Fruit fly (Drosophila melanogaster) whole organism, adult: ENCODE measurements around the gene Nrd1.
A peak's percentile ranks its signal among the peaks of the same experiment; 100 is the strongest.

Experiments used
- CG11617 ChIP-seq: fragments of 200-800 bp; sonication (Bioruptor generic); optimal IDR thresholded peaks from 2 replicates; lab custom pipeline; 2017; ENCODE audit warnings: mild to moderate bottlenecking, missing biosample characterization, missing genetic modification reagents, missing genetic modification characterization
- CG12768 ChIP-seq: fragments of 200-800 bp; sonication (Bioruptor generic); optimal IDR thresholded peaks from 2 replicates; lab custom pipeline; 2017; ENCODE audit warnings: missing biosample characterization, missing genetic modification characterization, mild to moderate bottlenecking, moderate library complexity, missing genetic modification reagents
- CG14711 ChIP-seq: fragments of 200-800 bp; sonication (Bioruptor generic); optimal IDR thresholded peaks from 2 replicates; lab custom pipeline; 2018; ENCODE audit warnings: missing biosample characterization, mild to moderate bottlenecking, missing genetic modification characterization, moderate library complexity
- CG1620 ChIP-seq: fragments of 200-800 bp; sonication (Bioruptor generic); optimal IDR thresholded peaks from 2 replicates; lab custom pipeline; 2016; ENCODE audit warnings: missing biosample characterization, missing genetic modification characterization
- CG33017 ChIP-seq: fragments of 200-800 bp; sonication (Bioruptor generic); optimal IDR thresholded peaks from 2 replicates; lab custom pipeline; 2018; ENCODE audit warnings: missing biosample characterization, mild to moderate bottlenecking, missing genetic modification characterization, moderate library complexity
- CG5204 ChIP-seq: fragments of 200-800 bp; sonication (Bioruptor generic); optimal IDR thresholded peaks from 2 replicates; lab custom pipeline; 2016; ENCODE audit warnings: missing biosample characterization, missing genetic modification characterization
- CG7045 ChIP-seq: fragments of 200-800 bp; sonication (Bioruptor generic); optimal IDR thresholded peaks from 2 replicates; lab custom pipeline; 2017; ENCODE audit warnings: missing biosample characterization, mild to moderate bottlenecking, missing genetic modification characterization
- CG7101 ChIP-seq: fragments of 200-800 bp; sonication (Bioruptor generic); optimal IDR thresholded peaks from 2 replicates; lab custom pipeline; 2018; ENCODE audit warnings: missing biosample characterization, mild to moderate bottlenecking, missing genetic modification characterization, moderate library complexity
- Clk ChIP-seq: fragments of 200-800 bp; sonication (Bioruptor generic); optimal IDR thresholded peaks from 2 replicates; lab custom pipeline; 2017; ENCODE audit warnings: missing biosample characterization, missing genetic modification characterization
- Crg-1 ChIP-seq: fragments of 200-800 bp; sonication (Bioruptor generic); optimal IDR thresholded peaks from 2 replicates; lab custom pipeline; 2016; ENCODE audit warnings: missing biosample characterization, missing genetic modification characterization
- Hr96 ChIP-seq: fragments of 200-800 bp; sonication (Bioruptor generic); optimal IDR thresholded peaks from 2 replicates; lab custom pipeline; 2016; ENCODE audit warnings: missing biosample characterization, missing genetic modification characterization
- Mnt ChIP-seq: fragments of 200-800 bp; sonication (Bioruptor generic); optimal IDR thresholded peaks from 2 replicates; lab custom pipeline; 2016; ENCODE audit warnings: missing biosample characterization, mild to moderate bottlenecking, missing genetic modification characterization
- bab1 ChIP-seq: fragments of 200-800 bp; sonication (Bioruptor generic); optimal IDR thresholded peaks from 3 replicates; lab custom pipeline; 2019; ENCODE audit warnings: missing biosample characterization, mild to moderate bottlenecking, missing genetic modification characterization, moderate library complexity
- cic ChIP-seq: fragments of 200-800 bp; sonication (Bioruptor generic); optimal IDR thresholded peaks from 2 replicates; lab custom pipeline; 2017; ENCODE audit warnings: missing biosample characterization, mild to moderate bottlenecking, missing genetic modification characterization, moderate library complexity
- cnc ChIP-seq, 2 experiments: fragments of >200 bp; optimal IDR thresholded peaks; 2 replicates each; lab custom pipeline; 2017
- kay ChIP-seq: fragments of 200-800 bp; sonication (Bioruptor generic); peaks from one replicate; lab custom pipeline; 2016; ENCODE audit warnings: missing biosample characterization, missing genetic modification characterization, borderline replicate concordance
- ovo ChIP-seq: fragments of 200-800 bp; sonication (Bioruptor generic); optimal IDR thresholded peaks from 2 replicates; lab custom pipeline; 2016; ENCODE audit warnings: missing biosample characterization, missing genetic modification characterization
- pad ChIP-seq: fragments of 200-800 bp; sonication (Bioruptor generic); optimal IDR thresholded peaks from 3 replicates; lab custom pipeline; 2017; ENCODE audit warnings: missing biosample characterization, missing genetic modification characterization, mild to moderate bottlenecking, moderate library complexity, missing genetic modification reagents
- tj ChIP-seq: fragments of 200-800 bp; sonication (Bioruptor generic); optimal IDR thresholded peaks from 3 replicates; lab custom pipeline; 2017; ENCODE audit warnings: missing biosample characterization, mild to moderate bottlenecking, missing genetic modification characterization, moderate library complexity
- toe ChIP-seq: fragments of 200-800 bp; sonication (Bioruptor generic); optimal IDR thresholded peaks from 2 replicates; lab custom pipeline; 2016; ENCODE audit warnings: missing biosample characterization, missing genetic modification characterization

Nrd1 gene

DNA sequence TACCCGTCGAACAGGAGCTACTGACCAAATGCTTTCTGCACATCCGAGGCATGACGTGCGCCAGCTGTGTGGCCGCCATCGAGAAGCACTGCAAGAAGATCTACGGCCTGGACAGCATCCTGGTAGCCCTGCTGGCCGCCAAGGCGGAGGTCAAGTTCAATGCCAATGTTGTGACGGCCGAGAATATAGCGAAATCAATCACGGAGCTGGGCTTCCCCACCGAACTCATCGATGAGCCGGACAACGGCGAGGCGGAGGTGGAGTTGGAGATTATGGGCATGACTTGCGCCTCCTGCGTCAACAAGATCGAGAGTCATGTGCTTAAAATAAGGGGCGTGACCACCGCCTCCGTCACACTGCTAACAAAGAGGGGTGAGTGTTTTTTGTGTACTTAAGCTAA is 12.7 kb downstream of the Nrd1 start:
- no peak for TF ChIP-seq Hr96 (GFP tag; lab: Kevin White, UChicago)
- TF ChIP-seq CG7101 (tag; lab: Kevin White, UChicago), result no peak
- TF ChIP-seq pad (GFP tag; lab: Kevin White, UChicago), result no peak
- TF ChIP-seq CG7045, result no peak
- no peak for TF ChIP-seq ovo (GFP tag; lab: Kevin White, UChicago)
- TF ChIP-seq tj (GFP tag; lab: Kevin White, UChicago), result no peak
- no peak for TF ChIP-seq CG12768 (GFP tag; lab: Kevin White, UChicago)
- no peak for TF ChIP-seq CG1620 (GFP tag; lab: Kevin White, UChicago)
- no peak for TF ChIP-seq Crg-1 (GFP tag; lab: Kevin White, UChicago)
- no peak for TF ChIP-seq Mnt (GFP tag; lab: Kevin White, UChicago)
- no peak for TF ChIP-seq cnc (optimal IDR thresholded peaks at IDR 0.05; lab: Kevin White, UChicago)
- no peak for TF ChIP-seq CG5204 (GFP tag; lab: Kevin White, UChicago)
- TF ChIP-seq CG33017, result no peak
- TF ChIP-seq bab1 (GFP tag; lab: Kevin White, UChicago), result no peak
- no peak for TF ChIP-seq cic (GFP tag; lab: Kevin White, UChicago)
- TF ChIP-seq kay (GFP tag; lab: Kevin White, UChicago), result no peak
- no peak for TF ChIP-seq CG11617 (GFP tag; lab: Kevin White, UChicago)
- TF ChIP-seq CG14711, result no peak
- no peak for TF ChIP-seq Clk (GFP tag; lab: Kevin White, UChicago)

DNA sequence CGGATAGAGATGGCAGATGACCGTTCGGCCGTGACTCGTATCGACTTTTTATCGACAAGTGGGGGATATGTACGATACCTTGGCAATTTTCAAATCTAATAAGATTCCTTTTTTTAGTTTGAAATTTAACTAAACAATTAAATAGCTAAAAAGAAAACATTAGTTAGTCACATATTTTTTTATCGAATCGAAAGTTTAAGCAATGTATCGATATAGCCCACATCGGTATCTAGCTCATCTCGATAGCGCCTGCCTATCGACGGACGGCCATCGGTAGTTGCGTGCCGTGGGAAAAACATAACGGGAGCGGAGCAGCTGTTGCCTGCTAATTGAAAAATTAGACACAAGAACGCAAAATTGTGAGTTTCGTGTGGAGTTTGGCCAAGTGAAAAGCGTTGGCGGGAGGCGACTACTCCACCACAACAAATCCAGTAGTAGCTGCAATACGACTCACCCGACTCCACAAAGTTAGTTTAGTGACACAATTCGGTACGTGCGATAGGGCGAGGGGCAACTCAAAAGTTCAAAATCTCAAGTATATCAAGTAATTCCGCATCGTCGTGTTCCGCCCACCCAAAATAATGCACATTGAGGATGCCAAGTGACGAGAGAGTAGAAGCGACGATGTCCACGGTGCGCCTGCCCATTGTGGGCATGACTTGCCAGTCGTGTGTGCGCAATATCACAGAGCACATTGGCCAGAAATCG is 13.8 kb downstream of the Nrd1 start, which contains the start of the genes CG10347 and ATP7:
Gene CG10347, minus strand, starts transcription at position 174 of the 708 bp plus-strand sequence.
Gene ATP7, plus strand, starts transcription at position 265 of the 708 bp plus-strand sequence.
- TF ChIP-seq CG33017 (no peak), Hr96 (GFP tag; lab: Kevin White, UChicago) (no peak), cic (GFP tag; lab: Kevin White, UChicago) (no peak), CG14711 (peak; percentile 43), tj (GFP tag; lab: Kevin White, UChicago) (peak; percentile 32), CG11617 (GFP tag; lab: Kevin White, UChicago) (peak; percentile 61), cnc (optimal IDR thresholded peaks at IDR 0.05; lab: Kevin White, UChicago) (peak in 1 of 2 experiments; percentile 44), CG5204 (GFP tag; lab: Kevin White, UChicago) (no peak), pad (GFP tag; lab: Kevin White, UChicago) (peak; percentile 35), bab1 (GFP tag; lab: Kevin White, UChicago) (peak; percentile 77), CG7101 (tag; lab: Kevin White, UChicago) (peak; percentile 41), Crg-1 (GFP tag; lab: Kevin White, UChicago) (peak; percentile 27), CG7045 (no peak), Mnt (GFP tag; lab: Kevin White, UChicago) (peak; percentile 81), kay (GFP tag; lab: Kevin White, UChicago) (no peak), CG1620 (GFP tag; lab: Kevin White, UChicago) (peak; percentile 55), Clk (GFP tag; lab: Kevin White, UChicago) (no peak), ovo (GFP tag; lab: Kevin White, UChicago) (peak; percentile 90), CG12768 (GFP tag; lab: Kevin White, UChicago) (no peak), toe (GFP tag; lab: Kevin White, UChicago) (peak; percentile 47)

DNA sequence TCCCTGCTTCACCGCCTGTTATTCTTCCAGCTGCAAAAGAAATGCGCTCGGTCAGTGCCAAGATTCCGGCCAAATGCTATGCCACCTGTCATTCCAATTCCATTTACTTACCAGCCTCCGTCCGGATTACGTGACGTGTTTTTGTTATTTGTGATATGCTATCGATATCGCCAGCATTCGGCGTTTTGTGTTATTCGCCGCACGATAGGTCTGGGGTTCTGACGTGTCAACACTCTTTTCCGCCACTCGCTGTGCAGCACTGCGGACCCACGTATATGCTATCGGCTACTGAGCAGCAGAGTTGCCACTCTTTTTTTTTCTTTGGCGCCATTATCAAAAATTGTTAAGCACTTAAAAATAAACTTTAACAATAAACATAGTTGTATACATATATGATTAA is 16.4 kb downstream of the Nrd1 start, which contains the start of gene p24-1:
Gene p24-1, minus strand, starts transcription at position 221 of the 400 bp plus-strand sequence.
- TF ChIP-seq Hr96 (GFP tag; lab: Kevin White, UChicago) (no peak), CG5204 (GFP tag; lab: Kevin White, UChicago) (no peak), CG14711 (peak; percentile 76), toe (GFP tag; lab: Kevin White, UChicago) (peak; percentile 28), Clk (GFP tag; lab: Kevin White, UChicago) (no peak), CG7101 (tag; lab: Kevin White, UChicago) (peak; percentile 81), cnc (optimal IDR thresholded peaks at IDR 0.05; lab: Kevin White, UChicago) (no peak), ovo (GFP tag; lab: Kevin White, UChicago) (peak; percentile 67), CG11617 (GFP tag; lab: Kevin White, UChicago) (peak; percentile 24), cic (GFP tag; lab: Kevin White, UChicago) (peak; percentile 41), Mnt (GFP tag; lab: Kevin White, UChicago) (peak; percentile 85), tj (GFP tag; lab: Kevin White, UChicago) (peak; percentile 16), bab1 (GFP tag; lab: Kevin White, UChicago) (peak; percentile 81), kay (GFP tag; lab: Kevin White, UChicago) (no peak), CG7045 (no peak), pad (GFP tag; lab: Kevin White, UChicago) (peak; percentile 73), CG33017 (no peak), CG1620 (GFP tag; lab: Kevin White, UChicago) (peak; percentile 88), Crg-1 (GFP tag; lab: Kevin White, UChicago) (peak; percentile 88), CG12768 (GFP tag; lab: Kevin White, UChicago) (no peak)

DNA sequence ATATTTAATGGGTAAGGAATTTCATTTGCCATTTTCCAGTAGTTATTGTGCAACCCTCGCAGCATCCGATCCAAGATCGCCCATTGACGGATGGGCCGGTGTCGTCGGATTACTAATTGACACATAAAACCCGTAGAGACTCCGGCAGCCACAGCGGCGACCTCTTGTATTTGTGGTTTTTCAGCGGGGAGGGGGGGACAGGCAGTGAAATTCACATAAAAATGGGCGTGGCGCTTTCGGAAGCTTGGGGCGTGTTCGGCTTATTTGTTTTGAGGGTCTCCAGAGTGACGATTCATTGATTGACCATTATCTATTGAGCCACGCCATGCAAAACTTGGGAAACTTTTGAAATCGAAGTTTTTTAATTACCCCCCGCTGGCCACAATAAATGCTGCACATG is 19.4 kb downstream of the Nrd1 start:
- TF ChIP-seq Clk (GFP tag; lab: Kevin White, UChicago) (no peak), CG11617 (GFP tag; lab: Kevin White, UChicago) (no peak), bab1 (GFP tag; lab: Kevin White, UChicago) (no peak), Hr96 (GFP tag; lab: Kevin White, UChicago) (no peak), CG7045 (no peak), cic (GFP tag; lab: Kevin White, UChicago) (no peak), CG14711 (no peak), cnc (optimal IDR thresholded peaks at IDR 0.05; lab: Kevin White, UChicago) (no peak), tj (GFP tag; lab: Kevin White, UChicago) (no peak), pad (GFP tag; lab: Kevin White, UChicago) (no peak), Crg-1 (GFP tag; lab: Kevin White, UChicago) (no peak), ovo (GFP tag; lab: Kevin White, UChicago) (no peak), toe (GFP tag; lab: Kevin White, UChicago) (no peak), CG12768 (GFP tag; lab: Kevin White, UChicago) (no peak), Mnt (GFP tag; lab: Kevin White, UChicago) (no peak), CG33017 (no peak), CG7101 (tag; lab: Kevin White, UChicago) (no peak), CG1620 (GFP tag; lab: Kevin White, UChicago) (no peak)
